Fruit fly (Drosophila melanogaster): ENCODE results near the gene ouib.
A peak's percentile ranks its signal among the peaks of the same experiment; 100 is the strongest.

Gene ouib

dm6 chr3R:8676560-8677000, 48.7 kb upstream of the ouib start, which contains the start of the genes Unc50, CG11755 and CG8043 (continued):
- TF ChIP-seq Six4 (GFP tag; optimal IDR thresholded peaks at IDR 0.05) (peak; percentile 57), CG4404 (GFP tag; IDR thresholded peaks at IDR 0.05) (peak; percentile 78), CG6689 (GFP tag; IDR thresholded peaks at IDR 0.05) (peak; percentile 74), pb (GFP tag; optimal IDR thresholded peaks at IDR 0.05) (peak; percentile 47), ap (GFP tag; IDR thresholded peaks at IDR 0.05) (peak; percentile 34; the same call in 1 of the 2 replicates), pum (GFP tag; optimal IDR thresholded peaks at IDR 0.05) (peak; percentile 68), CG7987 (GFP tag; optimal IDR thresholded peaks at IDR 0.05) (peak; percentile 39), psq (GFP tag; optimal IDR thresholded peaks at IDR 0.05) (no peak), CG3281 (GFP tag; optimal IDR thresholded peaks at IDR 0.05) (peak; percentile 71), jing (GFP tag; optimal IDR thresholded peaks at IDR 0.05) (no peak), Max (GFP tag; optimal IDR thresholded peaks at IDR 0.05) (peak; percentile 77), sqz (GFP tag; optimal IDR thresholded peaks at IDR 0.05) (peak; percentile 30), CG4707 (GFP tag; optimal IDR thresholded peaks at IDR 0.05) (peak; percentile 1), NC2α (GFP tag; optimal IDR thresholded peaks at IDR 0.05) (no peak), dmrt99B (tag; optimal IDR thresholded peaks at IDR 0.05) (peak; percentile 73), CG6813 (GFP tag; optimal IDR thresholded peaks at IDR 0.05) (no peak), CG32772 (GFP tag; IDR thresholded peaks at IDR 0.05) (peak; percentile 64), CG30020 (tag; optimal IDR thresholded peaks at IDR 0.05) (peak; percentile 74), CG13296 (GFP tag; optimal IDR thresholded peaks at IDR 0.05) (peak; percentile 69), gcm2 (GFP tag; optimal IDR thresholded peaks at IDR 0.05) (no peak), CG13424 (tag; optimal IDR thresholded peaks at IDR 0.05) (peak; percentile 84), CG2875 (GFP tag; optimal IDR thresholded peaks at IDR 0.05) (peak; percentile 51), Lpt (GFP tag; optimal IDR thresholded peaks at IDR 0.05) (no peak), CG5180 (GFP tag; optimal IDR thresholded peaks at IDR 0.05) (peak; percentile 46), HLH4C (GFP tag; IDR thresholded peaks at IDR 0.05; ENCODE audit: partially characterized antibody) (peak; percentile 94), CG11504 (tag; optimal IDR thresholded peaks at IDR 0.05) (peak; percentile 80), yki (optimal IDR thresholded peaks at IDR 0.05) (no peak), CG10979 (tag; optimal IDR thresholded peaks at IDR 0.05) (peak; percentile 75), Dbx (GFP tag; IDR thresholded peaks at IDR 0.05) (peak; percentile 90), ewg (GFP tag; optimal IDR thresholded peaks at IDR 0.05) (peak; percentile 39), dm (GFP tag; optimal IDR thresholded peaks at IDR 0.05) (no peak), inv (GFP tag; IDR thresholded peaks at IDR 0.05; ENCODE audit: partially characterized antibody) (peak; percentile 97), CG6254 (GFP tag; optimal IDR thresholded peaks at IDR 0.05) (peak; percentile 41), Ets97D (GFP tag; optimal IDR thresholded peaks at IDR 0.05) (peak; percentile 74), hth (optimal IDR thresholded peaks at IDR 0.05) (no peak), nau (GFP tag; optimal IDR thresholded peaks at IDR 0.05) (no peak), Xbp1 (GFP tag; optimal IDR thresholded peaks at IDR 0.05) (peak; percentile 91), CG32532 (GFP tag; IDR thresholded peaks at IDR 0.05) (peak; percentile 86), CG11695 (GFP tag; IDR thresholded peaks at IDR 0.05) (peak; percentile 77; the same call in 2 of the 3 replicates), CG7928 (GFP tag; optimal IDR thresholded peaks at IDR 0.05) (peak; percentile 20), C15 (GFP tag; IDR thresholded peaks at IDR 0.05) (peak; percentile 16; the same call in 1 of the 3 replicates), dati (GFP tag; IDR thresholded peaks at IDR 0.05) (no peak), CG6654 (GFP tag; optimal IDR thresholded peaks at IDR 0.05) (peak; percentile 10), CG16779 (GFP tag; IDR thresholded peaks at IDR 0.05) (no peak), shn (GFP tag; optimal IDR thresholded peaks at IDR 0.05) (peak; percentile 45), NfI (GFP tag; optimal IDR thresholded peaks at IDR 0.05) (peak; percentile 69), D19B (GFP tag; optimal IDR thresholded peaks at IDR 0.05) (peak; percentile 24), CG6791 (GFP tag; IDR thresholded peaks at IDR 0.05; ENCODE audit: partially characterized antibody) (peak; percentile 92), zfh1 (GFP tag; IDR thresholded peaks at IDR 0.05) (peak; percentile 68), sim (GFP tag; IDR thresholded peaks at IDR 0.05) (no peak), Dll (GFP tag; IDR thresholded peaks at IDR 0.05; ENCODE audit: partially characterized antibody) (peak; percentile 100)
